Fruit fly (Drosophila melanogaster): ENCODE results near the gene IntS4.

dm6 chrX:8576675-8577074, 18.1 kb upstream of the IntS4 start:
- no peak for TF ChIP-seq CG8159 (tag; optimal IDR thresholded peaks at IDR 0.05)
- TF ChIP-seq CG8301 (tag; optimal IDR thresholded peaks at IDR 0.05): no peak
- no peak for TF ChIP-seq Pif1A (GFP tag; optimal IDR thresholded peaks at IDR 0.05)
- no peak for TF ChIP-seq CG15710 (tag; optimal IDR thresholded peaks at IDR 0.05)
- TF ChIP-seq EcR (GFP tag; optimal IDR thresholded peaks at IDR 0.05): no peak
- TF ChIP-seq CG13204 (GFP tag; optimal IDR thresholded peaks at IDR 0.05): no peak
- TF ChIP-seq CG10348 (GFP tag; IDR thresholded peaks at IDR 0.05): no peak
- no peak for TF ChIP-seq CG12605 (GFP tag; IDR thresholded peaks at IDR 0.05)
- no peak for TF ChIP-seq rn (GFP tag; IDR thresholded peaks at IDR 0.05)
- TF ChIP-seq fd96Ca (GFP tag; IDR thresholded peaks at IDR 0.05): no peak
- TF ChIP-seq CG17806 (tag; optimal IDR thresholded peaks at IDR 0.05): no peak
- TF ChIP-seq Snoo (tag; optimal IDR thresholded peaks at IDR 0.05): no peak
- TF ChIP-seq CG34367 (tag; optimal IDR thresholded peaks at IDR 0.05): no peak

Data from whole organism, pupa.